Worm (Caenorhabditis elegans): ENCODE measurements around the gene H03E18.2.

- no peak for TF ChIP-seq cog-1 (tag; optimal IDR thresholded peaks at IDR 0.05)
- no peak for TF ChIP-seq med-1 (GFP tag; optimal IDR thresholded peaks at IDR 0.05; ENCODE audit: insufficient read depth)
These were observed 45.6 kb upstream of the H03E18.2 start for ce11 chrX:8565810-8566416.

Measured in whole organism, midembryonic.